Worm (Caenorhabditis elegans) whole organism, L1 larva: Measurements from ENCODE around the gene mpst-7.
A peak's percentile ranks its signal among the peaks of the same experiment; 100 is the strongest.

Source experiments
- C04F5.9 ChIP-seq: sonication (generic microtip); optimal IDR thresholded peaks from 2 replicates; lab custom pipeline; 2016; ENCODE audit warnings: missing genetic modification characterization, missing compliant biosample characterization
- Y116A8C.19 ChIP-seq: sonication (generic microtip); optimal IDR thresholded peaks from 2 replicates; lab custom pipeline; 2016; ENCODE audit warnings: missing compliant biosample characterization, missing genetic modification characterization, borderline replicate concordance
- aha-1 ChIP-seq: fragments of 150-350 bp; optimal IDR thresholded peaks from 2 replicates; lab custom pipeline; 2014; ENCODE audit warnings: missing biosample characterization, missing genetic modification characterization
- aly-2 ChIP-seq: fragments of 150-350 bp; optimal IDR thresholded peaks from 2 replicates; lab custom pipeline; 2014; ENCODE audit warnings: missing biosample characterization, missing genetic modification characterization
- blmp-1 ChIP-seq: fragments of 150-350 bp; optimal IDR thresholded peaks from 2 replicates; lab custom pipeline; 2014; ENCODE audit warnings: missing biosample characterization, missing genetic modification characterization
- ceh-88 ChIP-seq: fragments of 200-800 bp; sonication (Bioruptor generic); IDR thresholded peaks from 2 replicates; pipeline ENCODE4 v1.3.6; 2022; ENCODE audit warnings: missing genetic modification characterization, missing compliant biosample characterization
- ces-1 ChIP-seq: fragments of 150-350 bp; optimal IDR thresholded peaks from 2 replicates; lab custom pipeline; 2014; ENCODE audit warnings: missing biosample characterization, missing genetic modification reagents, missing genetic modification characterization
- dpl-1 ChIP-seq, 3 experiments: fragments of 150-350 bp in 2 of 3; sonication (generic microtip) in 1 of 3; optimal IDR thresholded peaks; 2 replicates each; lab custom pipeline; 2014 to 2017; ENCODE audit warnings: missing biosample characterization in 3 of 3, missing genetic modification characterization in 3 of 3, missing genetic modification reagents in 3 of 3
- efl-1 ChIP-seq, 4 experiments: fragments of 150-350 bp; optimal IDR thresholded peaks in 3 of 4; peaks in 1 of 4; 1 replicate in 1 of 4; 2 replicates in 3 of 4; lab custom pipeline; 2014; ENCODE audit warnings: missing biosample characterization in 2 of 4, missing genetic modification characterization in 2 of 4, missing genetic modification reagents in 2 of 4
- egl-27 ChIP-seq, 2 experiments: fragments of 150-350 bp in 1 of 2; sonication (generic microtip); optimal IDR thresholded peaks; 3 replicates each; lab custom pipeline; 2017 to 2018; ENCODE audit warnings: missing biosample characterization in 2 of 2, missing genetic modification characterization in 2 of 2, missing genetic modification reagents in 2 of 2
- elt-2 ChIP-seq: sonication (generic microtip); optimal IDR thresholded peaks from 2 replicates; lab custom pipeline; 2016; ENCODE audit warnings: missing genetic modification characterization, mild to moderate bottlenecking, inconsistent platforms, missing compliant biosample characterization, missing genetic modification reagents
- hlh-17 ChIP-seq: fragments of 200-800 bp; sonication (Bioruptor generic); optimal IDR thresholded peaks from 2 replicates; lab custom pipeline; 2018; ENCODE audit warnings: missing genetic modification characterization, mild to moderate bottlenecking, missing compliant biosample characterization, moderate library complexity, borderline replicate concordance
- hlh-4 ChIP-seq: sonication (generic microtip); optimal IDR thresholded peaks from 2 replicates; lab custom pipeline; 2016; ENCODE audit warnings: mild to moderate bottlenecking, missing genetic modification characterization, missing compliant biosample characterization
- hpl-2 ChIP-seq: fragments of 150-350 bp; optimal IDR thresholded peaks from 2 replicates; lab custom pipeline; 2014; ENCODE audit warnings: missing biosample characterization, missing genetic modification reagents, missing genetic modification characterization
- isw-1 ChIP-seq: fragments of 200-800 bp; sonication (Bioruptor generic); IDR thresholded peaks from 2 replicates; pipeline ENCODE4 v1.3.6; 2022; ENCODE audit warnings: missing genetic modification characterization, missing compliant biosample characterization
- lin-13 ChIP-seq: fragments of 150-350 bp; optimal IDR thresholded peaks from 2 replicates; lab custom pipeline; 2014; ENCODE audit warnings: missing biosample characterization, missing genetic modification reagents, missing genetic modification characterization
- lin-14 ChIP-seq: fragments of 200-800 bp; sonication (Bioruptor generic); optimal IDR thresholded peaks from 2 replicates; lab custom pipeline; 2018; ENCODE audit warnings: mild to moderate bottlenecking, missing genetic modification characterization, moderate library complexity, missing compliant biosample characterization
- lin-35 ChIP-seq, 2 experiments: fragments of 150-350 bp; optimal IDR thresholded peaks; 2 replicates each; lab custom pipeline; 2014; ENCODE audit warnings: missing biosample characterization in 2 of 2, missing genetic modification characterization in 2 of 2, missing genetic modification reagents in 2 of 2
- lin-39 ChIP-seq: fragments of 150-350 bp; optimal IDR thresholded peaks from 2 replicates; lab custom pipeline; 2014; ENCODE audit warnings: missing biosample characterization, missing genetic modification reagents, missing genetic modification characterization
- mef-2 ChIP-seq: fragments of 150-350 bp; optimal IDR thresholded peaks from 2 replicates; lab custom pipeline; 2014; ENCODE audit warnings: missing biosample characterization, missing genetic modification characterization
- nhr-11 ChIP-seq: fragments of 150-350 bp; optimal IDR thresholded peaks from 2 replicates; lab custom pipeline; 2014; ENCODE audit warnings: missing biosample characterization, missing genetic modification characterization
- nhr-20 ChIP-seq: sonication (generic microtip); optimal IDR thresholded peaks from 2 replicates; lab custom pipeline; 2016; ENCODE audit warnings: mild to moderate bottlenecking, missing genetic modification characterization, missing compliant biosample characterization
- nhr-85 ChIP-seq: sonication (generic microtip); peaks from one replicate; lab custom pipeline; 2016; ENCODE audit warnings: missing genetic modification characterization, inconsistent platforms, missing compliant biosample characterization
- pax-3 ChIP-seq: fragments of 200-800 bp; sonication (Bioruptor generic); optimal IDR thresholded peaks from 2 replicates; lab custom pipeline; 2018; ENCODE audit warnings: mild to moderate bottlenecking, missing genetic modification characterization, moderate library complexity, missing compliant biosample characterization
- pqm-1 ChIP-seq: sonication (generic microtip); optimal IDR thresholded peaks from 3 replicates; lab custom pipeline; 2017; ENCODE audit warnings: missing biosample characterization, missing genetic modification characterization
- skn-1 ChIP-seq: fragments of 150-350 bp; optimal IDR thresholded peaks from 2 replicates; lab custom pipeline; 2014; ENCODE audit warnings: missing biosample characterization, missing genetic modification characterization
- snu-23 ChIP-seq: sonication (generic microtip); optimal IDR thresholded peaks from 2 replicates; lab custom pipeline; 2016; ENCODE audit warnings: missing genetic modification characterization, missing compliant biosample characterization
- sup-37 ChIP-seq: fragments of 200-800 bp; sonication (Bioruptor generic); optimal IDR thresholded peaks from 2 replicates; lab custom pipeline; 2018; ENCODE audit warnings: mild to moderate bottlenecking, missing genetic modification characterization, missing compliant biosample characterization
- unc-86 ChIP-seq: sonication (generic microtip); optimal IDR thresholded peaks from 2 replicates; lab custom pipeline; 2016; ENCODE audit warnings: missing genetic modification characterization, missing compliant biosample characterization
- vab-15 ChIP-seq: sonication (generic microtip); optimal IDR thresholded peaks from 2 replicates; lab custom pipeline; 2017; ENCODE audit warnings: missing genotype, mild to moderate bottlenecking, missing genetic modification characterization, missing compliant biosample characterization
- zip-4 ChIP-seq: fragments of 200-800 bp; sonication (Bioruptor generic); optimal IDR thresholded peaks from 2 replicates; lab custom pipeline; 2018; ENCODE audit warnings: mild to moderate bottlenecking, missing genetic modification characterization, moderate library complexity, missing compliant biosample characterization
- ztf-11 ChIP-seq, 2 experiments: sonication (generic microtip); optimal IDR thresholded peaks; 2 replicates each; lab custom pipeline; 2016 to 2017; ENCODE audit warnings: missing genetic modification characterization in 2 of 2, missing biosample characterization in 1 of 2, missing compliant biosample characterization in 1 of 2

The mpst-7 gene

ce11 chrV:12933654-12934053, 27.3 kb downstream of the mpst-7 start:
- no peak for TF ChIP-seq lin-13
- no peak for TF ChIP-seq ceh-88 (GFP tag; lab: Robert Waterston, UW)
- TF ChIP-seq aha-1 (tag; lab: Kevin White, UChicago): no peak
- TF ChIP-seq nhr-85 (tag; lab: Kevin White, UChicago): peak; percentile 28
- peak; percentile 37 for TF ChIP-seq elt-2 (tag; lab: Kevin White, UChicago)
- no peak for TF ChIP-seq efl-1 (optimal IDR thresholded peaks at IDR 0.05; lab: Kevin White, UChicago)
- TF ChIP-seq efl-1 (GFP tag; optimal IDR thresholded peaks at IDR 0.05 in 1 of 2; lab: Kevin White, UChicago): peak in 1 of 2 experiments; percentile 2

- TF ChIP-seq pqm-1: no peak
- TF ChIP-seq zip-4 (GFP tag; lab: Kevin White, UChicago): no peak
- peak; percentile 97 for TF ChIP-seq blmp-1 (tag; lab: Kevin White, UChicago)
- no peak for TF ChIP-seq vab-15 (tag; lab: Kevin White, UChicago)
Measured at ce11 chrV:12928929-12929532, 31.9 kb downstream of the mpst-7 start, which contains the start of gene T16G1.2. Gene T16G1.2, plus strand, starts transcription at chrV:12929482.

ce11 chrV:12924128-12924527, 36.8 kb downstream of the mpst-7 start, which contains the start of gene pqn-67:
Gene pqn-67, plus strand, starts transcription at chrV:12924428.
- TF ChIP-seq efl-1 (optimal IDR thresholded peaks at IDR 0.05; lab: Kevin White, UChicago) (no peak), efl-1 (GFP tag; optimal IDR thresholded peaks at IDR 0.05 in 1 of 2; lab: Kevin White, UChicago) (peak in 1 of 2 experiments; percentile 12), nhr-11 (tag; lab: Kevin White, UChicago) (no peak)

ce11 chrV:12922308-12922707, 38.6 kb downstream of the mpst-7 start, which contains the start of gene dhrs-4:
Gene dhrs-4, plus strand, starts transcription at chrV:12922608.
- no peak for TF ChIP-seq hpl-2
- peak; percentile 14 for TF ChIP-seq nhr-20 (tag; lab: Kevin White, UChicago)
- TF ChIP-seq, all 84 proteins: peak for 1

- TF ChIP-seq lin-35 (GFP tag; optimal IDR thresholded peaks at IDR 0.05; lab: Kevin White, UChicago) (peak in 1 of 2 experiments; percentile 26), nhr-20 (tag; lab: Kevin White, UChicago) (peak; percentile 15), pax-3 (tag; lab: Kevin White, UChicago) (peak; percentile 15), elt-2 (tag; lab: Kevin White, UChicago) (peak; percentile 74), zip-4 (GFP tag; lab: Kevin White, UChicago) (no peak)
- TF ChIP-seq, all 84 proteins: peak for 4
Measured at ce11 chrV:12921680-12922079, 39.3 kb downstream of the mpst-7 start.

ce11 chrV:12919705-12920104, 41.2 kb downstream of the mpst-7 start, which contains the start of gene lipl-1:
Gene lipl-1, plus strand, starts transcription at chrV:12919986.
- no peak for TF ChIP-seq hlh-17
- no peak for TF ChIP-seq aly-2 (tag; lab: Kevin White, UChicago)
- no peak for TF ChIP-seq ztf-11 (tag; optimal IDR thresholded peaks at IDR 0.05; lab: Kevin White, UChicago)
- no peak for TF ChIP-seq isw-1 (GFP tag; lab: Robert Waterston, UW)
- no peak for TF ChIP-seq efl-1 (optimal IDR thresholded peaks at IDR 0.05; lab: Kevin White, UChicago)
- no peak for TF ChIP-seq efl-1 (GFP tag; optimal IDR thresholded peaks at IDR 0.05 in 1 of 2; lab: Kevin White, UChicago)
- no peak for TF ChIP-seq snu-23 (GFP tag; lab: Kevin White, UChicago)
- no peak for TF ChIP-seq dpl-1 (GFP tag; optimal IDR thresholded peaks at IDR 0.05; lab: Kevin White, UChicago)
- no peak for TF ChIP-seq Y116A8C.19 (tag; lab: Kevin White, UChicago)
- TF ChIP-seq sup-37 (GFP tag; lab: Kevin White, UChicago): no peak
- TF ChIP-seq zip-4 (GFP tag; lab: Kevin White, UChicago): no peak
- no peak for TF ChIP-seq ces-1 (GFP tag; lab: Kevin White, UChicago)
- TF ChIP-seq egl-27 (tag; optimal IDR thresholded peaks at IDR 0.05; lab: Kevin White, UChicago): no peak
- no peak for TF ChIP-seq blmp-1 (tag; lab: Kevin White, UChicago)
- no peak for TF ChIP-seq lin-14
- no peak for TF ChIP-seq hlh-4
- no peak for TF ChIP-seq skn-1 (tag; lab: Kevin White, UChicago)
- no peak for TF ChIP-seq mef-2 (tag; lab: Kevin White, UChicago)
- no peak for TF ChIP-seq lin-39
- no peak for TF ChIP-seq C04F5.9 (tag; lab: Kevin White, UChicago)
- no peak for TF ChIP-seq unc-86 (tag; lab: Kevin White, UChicago)
